Worm (Caenorhabditis elegans) whole organism, L2 larva: ENCODE measurements around the gene sul-2.
A peak's percentile ranks its signal among the peaks of the same experiment; 100 is the strongest.

Experiments
- C34F6.9 ChIP-seq: fragments of 150-350 bp; optimal IDR thresholded peaks from 2 replicates; lab custom pipeline; 2014; ENCODE audit warnings: missing biosample characterization, missing genetic modification characterization
- F13H6.1 ChIP-seq: sonication (generic microtip); optimal IDR thresholded peaks from 2 replicates; lab custom pipeline; 2016; ENCODE audit warnings: missing genetic modification characterization, missing compliant biosample characterization
- Y55F3AM.14 ChIP-seq: fragments of 200-800 bp; sonication (Bioruptor generic); optimal IDR thresholded peaks from 2 replicates; lab custom pipeline; 2018; ENCODE audit warnings: mild to moderate bottlenecking, missing genetic modification characterization, missing compliant biosample characterization
- ZK546.5 ChIP-seq: sonication (generic microtip); optimal IDR thresholded peaks from 2 replicates; lab custom pipeline; 2017; ENCODE audit warnings: missing biosample characterization, missing genetic modification characterization
- alr-1 ChIP-seq: fragments of 150-350 bp; optimal IDR thresholded peaks from 2 replicates; lab custom pipeline; 2014; ENCODE audit warnings: missing biosample characterization, missing genetic modification characterization
- aly-2 ChIP-seq: fragments of 150-350 bp; optimal IDR thresholded peaks from 2 replicates; lab custom pipeline; 2014; ENCODE audit warnings: missing biosample characterization, missing genetic modification characterization
- ama-1 ChIP-seq: fragments of 150-350 bp; optimal IDR thresholded peaks from 2 replicates; lab custom pipeline; 2018; ENCODE audit warnings: inconsistent platforms
- blmp-1 ChIP-seq: sonication (generic microtip); optimal IDR thresholded peaks from 2 replicates; lab custom pipeline; 2017; ENCODE audit warnings: missing genetic modification characterization, mild to moderate bottlenecking, missing compliant biosample characterization, antibody characterized with exemption, moderate library complexity; ENCODE audit not compliant: insufficient read depth
- ceh-16 ChIP-seq: fragments of 150-350 bp; optimal IDR thresholded peaks from 2 replicates; lab custom pipeline; 2014; ENCODE audit warnings: missing biosample characterization, missing genetic modification characterization
- crh-2 ChIP-seq: sonication (generic microtip); optimal IDR thresholded peaks from 2 replicates; lab custom pipeline; 2017; ENCODE audit warnings: missing biosample characterization, missing genetic modification characterization
- egl-27 ChIP-seq: sonication (generic microtip); optimal IDR thresholded peaks from 3 replicates; lab custom pipeline; 2017; ENCODE audit warnings: missing biosample characterization, missing genetic modification reagents, missing genetic modification characterization
- elt-1 ChIP-seq: fragments of 150-350 bp; optimal IDR thresholded peaks from 2 replicates; lab custom pipeline; 2014; ENCODE audit warnings: missing biosample characterization, missing genetic modification characterization
- fos-1 ChIP-seq: fragments of 150-350 bp; optimal IDR thresholded peaks from 2 replicates; lab custom pipeline; 2014; ENCODE audit warnings: missing biosample characterization, missing genetic modification characterization
- gmeb-1 ChIP-seq: fragments of 150-350 bp; optimal IDR thresholded peaks from 2 replicates; lab custom pipeline; 2014; ENCODE audit warnings: missing biosample characterization, missing genetic modification characterization
- lin-13 ChIP-seq: fragments of 150-350 bp; optimal IDR thresholded peaks from 2 replicates; lab custom pipeline; 2014; ENCODE audit warnings: missing biosample characterization, missing genetic modification reagents, missing genetic modification characterization
- lsy-2 ChIP-seq, 2 experiments: fragments of 150-350 bp in 1 of 2; sonication (generic microtip) in 1 of 2; optimal IDR thresholded peaks; 2 replicates each; lab custom pipeline; 2014 to 2017; ENCODE audit warnings: missing biosample characterization in 2 of 2, missing genetic modification characterization in 2 of 2
- mab-5 ChIP-seq: fragments of 150-350 bp; optimal IDR thresholded peaks from 2 replicates; lab custom pipeline; 2014; ENCODE audit warnings: missing biosample characterization, missing genetic modification characterization
- mbf-1 ChIP-seq: sonication (generic microtip); optimal IDR thresholded peaks from 2 replicates; lab custom pipeline; 2017; ENCODE audit warnings: missing biosample characterization, missing genetic modification characterization
- mdl-1 ChIP-seq, 2 experiments: fragments of 150-350 bp in 1 of 2; sonication (generic microtip) in 1 of 2; optimal IDR thresholded peaks; 2 replicates each; lab custom pipeline; 2017; ENCODE audit warnings: missing biosample characterization in 2 of 2, missing genetic modification characterization in 2 of 2
- nhr-11 ChIP-seq: fragments of 150-350 bp; optimal IDR thresholded peaks from 2 replicates; lab custom pipeline; 2014; ENCODE audit warnings: missing biosample characterization, missing genetic modification characterization
- nhr-12 ChIP-seq: fragments of 150-350 bp; optimal IDR thresholded peaks from 2 replicates; lab custom pipeline; 2014; ENCODE audit warnings: missing biosample characterization, missing genetic modification characterization
- nhr-23 ChIP-seq: fragments of 150-350 bp; optimal IDR thresholded peaks from 2 replicates; lab custom pipeline; 2014; ENCODE audit warnings: missing biosample characterization, missing genetic modification reagents, missing genetic modification characterization
- nhr-25 ChIP-seq: fragments of 150-350 bp; sonication (generic microtip); optimal IDR thresholded peaks from 3 replicates; lab custom pipeline; 2014; ENCODE audit warnings: missing biosample characterization, missing genetic modification characterization
- nhr-6 ChIP-seq: fragments of 150-350 bp; optimal IDR thresholded peaks from 2 replicates; lab custom pipeline; 2014; ENCODE audit warnings: missing biosample characterization, missing genetic modification characterization
- peb-1 ChIP-seq: fragments of 150-350 bp; optimal IDR thresholded peaks from 2 replicates; lab custom pipeline; 2014; ENCODE audit warnings: missing biosample characterization, missing genetic modification characterization
- sem-4 ChIP-seq: fragments of 150-350 bp; optimal IDR thresholded peaks from 2 replicates; lab custom pipeline; 2014; ENCODE audit warnings: missing biosample characterization, missing genetic modification reagents, missing genetic modification characterization
- sma-9 ChIP-seq, 2 experiments: fragments of 150-350 bp in 1 of 2; sonication (generic microtip) in 1 of 2; optimal IDR thresholded peaks; 2 replicates each; lab custom pipeline; 2014 to 2016; ENCODE audit warnings: missing genetic modification characterization in 2 of 2, mild to moderate bottlenecking in 1 of 2, missing biosample characterization in 1 of 2, missing compliant biosample characterization in 1 of 2, missing genetic modification reagents in 1 of 2, moderate library complexity in 1 of 2
- snpc-4 ChIP-seq: fragments of 150-350 bp; optimal IDR thresholded peaks from 2 replicates; lab custom pipeline; 2014; ENCODE audit warnings: missing biosample characterization, missing genetic modification characterization
- unc-55 ChIP-seq: fragments of 150-350 bp; sonication (generic microtip); optimal IDR thresholded peaks from 3 replicates; lab custom pipeline; 2014; ENCODE audit warnings: missing biosample characterization, missing genetic modification reagents, missing genetic modification characterization
- unc-62 ChIP-seq: fragments of 150-350 bp; optimal IDR thresholded peaks from 2 replicates; lab custom pipeline; 2014; ENCODE audit warnings: missing biosample characterization, missing genetic modification reagents, missing genetic modification characterization
- zag-1 ChIP-seq: fragments of 150-350 bp; optimal IDR thresholded peaks from 2 replicates; lab custom pipeline; 2014; ENCODE audit warnings: missing biosample characterization, missing genetic modification characterization
- ztf-1 ChIP-seq: fragments of 200-800 bp; sonication (Bioruptor generic); conservative IDR thresholded peaks from 2 replicates; pipeline ENCODE4 v1.3.6; 2022; ENCODE audit warnings: missing genetic modification characterization, missing compliant biosample characterization
- ztf-11 ChIP-seq: sonication (generic microtip); optimal IDR thresholded peaks from 2 replicates; lab custom pipeline; 2017; ENCODE audit warnings: missing biosample characterization, missing genetic modification characterization
- ztf-4 ChIP-seq: fragments of 150-350 bp; optimal IDR thresholded peaks from 2 replicates; lab custom pipeline; 2014; ENCODE audit warnings: missing biosample characterization, missing genetic modification characterization

The sul-2 gene

ce11 chrV:8168219-8168962 is 10.8 kb downstream of the sul-2 start, which contains the start of gene F20D6.8:
F20D6.8 (minus strand) TSS chrV:8168269.
- TF ChIP-seq nhr-11 (tag; lab: Kevin White, UChicago) (no peak), mbf-1 (no peak), mab-5 (no peak), mdl-1 (tag; optimal IDR thresholded peaks at IDR 0.05; lab: Kevin White, UChicago) (no peak), nhr-12 (tag; lab: Kevin White, UChicago) (no peak), egl-27 (tag; lab: Kevin White, UChicago) (no peak), nhr-25 (tag; lab: Kevin White, UChicago) (no peak), F13H6.1 (tag; lab: Kevin White, UChicago) (no peak), unc-62 (no peak)

- TF ChIP-seq unc-55 (GFP tag; lab: Kevin White, UChicago) (peak; percentile 56), sem-4 (no peak)
- TF ChIP-seq, all 48 proteins: peak for 1
Observed at ce11 chrV:8169150-8169549, 11.6 kb downstream of the sul-2 start.

- TF ChIP-seq lin-13 (GFP tag; lab: Kevin White, UChicago) (no peak), mdl-1 (tag; optimal IDR thresholded peaks at IDR 0.05; lab: Kevin White, UChicago) (no peak), peb-1 (tag; lab: Kevin White, UChicago) (no peak), alr-1 (tag; lab: Kevin White, UChicago) (no peak), sma-9 (GFP tag; optimal IDR thresholded peaks at IDR 0.05; lab: Kevin White, UChicago) (no peak), sma-9 (tag; optimal IDR thresholded peaks at IDR 0.05; lab: Kevin White, UChicago) (no peak), lsy-2 (tag; optimal IDR thresholded peaks at IDR 0.05; lab: Kevin White, UChicago) (no peak), zag-1 (no peak)
Observed at ce11 chrV:8170300-8170699, 12.8 kb downstream of the sul-2 start.

- TF ChIP-seq unc-55 (GFP tag; lab: Kevin White, UChicago) (peak; percentile 42), ceh-16 (tag; lab: Kevin White, UChicago) (no peak)
- TF ChIP-seq, all 48 proteins: peak for 1
Observed at ce11 chrV:8171688-8172087, 14.1 kb downstream of the sul-2 start.

- TF ChIP-seq nhr-6 (no peak), ztf-4 (no peak), mab-5 (no peak), Y55F3AM.14 (GFP tag; lab: Kevin White, UChicago) (no peak), ztf-11 (tag; lab: Kevin White, UChicago) (no peak), ztf-1 (GFP tag; lab: Robert Waterston, UW) (no peak), F13H6.1 (tag; lab: Kevin White, UChicago) (no peak)
Observed at ce11 chrV:8177349-8177748, 19.8 kb downstream of the sul-2 start, which contains the start of gene F20D6.9. F20D6.9 (minus strand) TSS chrV:8177449.

ce11 chrV:8178279-8178678 is 20.7 kb downstream of the sul-2 start:
- TF ChIP-seq lsy-2 (tag; optimal IDR thresholded peaks at IDR 0.05; lab: Kevin White, UChicago) (no peak), Y55F3AM.14 (GFP tag; lab: Kevin White, UChicago) (no peak), mdl-1 (tag; optimal IDR thresholded peaks at IDR 0.05; lab: Kevin White, UChicago) (no peak), zag-1 (no peak), ztf-4 (no peak), mab-5 (no peak), C34F6.9 (no peak), elt-1 (no peak), gmeb-1 (no peak), F13H6.1 (tag; lab: Kevin White, UChicago) (no peak)

- no peak for TF ChIP-seq nhr-23
- TF ChIP-seq mbf-1: no peak
- no peak for TF ChIP-seq mab-5
- TF ChIP-seq ztf-1 (GFP tag; lab: Robert Waterston, UW): no peak
- TF ChIP-seq snpc-4 (tag; lab: Kevin White, UChicago): no peak
- TF ChIP-seq unc-55 (GFP tag; lab: Kevin White, UChicago): peak; percentile 19
- TF ChIP-seq aly-2: no peak
- peak; percentile 50 for TF ChIP-seq crh-2 (tag; lab: Kevin White, UChicago)
- TF ChIP-seq C34F6.9: peak; percentile 51
- TF ChIP-seq ZK546.5 (tag; lab: Kevin White, UChicago): no peak
- no peak for TF ChIP-seq nhr-12 (tag; lab: Kevin White, UChicago)
- TF ChIP-seq ama-1: peak; percentile 29
- no peak for TF ChIP-seq alr-1 (tag; lab: Kevin White, UChicago)
- no peak for TF ChIP-seq nhr-11 (tag; lab: Kevin White, UChicago)
- TF ChIP-seq fos-1 (tag; lab: Kevin White, UChicago): peak; percentile 21
- TF ChIP-seq blmp-1 (tag; lab: Kevin White, UChicago): no peak
Observed at ce11 chrV:8178914-8179542, 21.5 kb downstream of the sul-2 start, which contains the start of gene srp-7. srp-7 (plus strand) TSS chrV:8179126.
